Fruit fly (Drosophila melanogaster) whole organism, prepupa: Measurements from ENCODE around the gene CG2747.

Experiments
- CG10669 ChIP-seq: fragments of 200-800 bp; sonication (Bioruptor generic); optimal IDR thresholded peaks from 3 replicates; lab custom pipeline; 2018; ENCODE audit warnings: missing biosample characterization, mild to moderate bottlenecking, missing genetic modification characterization, moderate library complexity
- CG11902 ChIP-seq: fragments of 200-800 bp; sonication (Bioruptor generic); optimal IDR thresholded peaks from 3 replicates; lab custom pipeline; 2016; ENCODE audit warnings: missing biosample characterization, missing genetic modification characterization
- CG1621 ChIP-seq: fragments of 200-800 bp; sonication (Bioruptor generic); optimal IDR thresholded peaks from 3 replicates; lab custom pipeline; 2018; ENCODE audit warnings: missing biosample characterization, mild to moderate bottlenecking, missing genetic modification characterization
- CG16779 ChIP-seq: fragments of 200-800 bp; sonication (Bioruptor generic); optimal IDR thresholded peaks from 3 replicates; lab custom pipeline; 2017; ENCODE audit warnings: missing biosample characterization, mild to moderate bottlenecking, missing genetic modification characterization
- CG34406 ChIP-seq: fragments of 200-800 bp; sonication (Bioruptor generic); optimal IDR thresholded peaks from 3 replicates; lab custom pipeline; 2016; ENCODE audit warnings: missing biosample characterization, missing genetic modification characterization
- CG8119 ChIP-seq: fragments of 200-800 bp; sonication (Bioruptor generic); IDR thresholded peaks from 3 replicates; pipeline ENCODE4 v1.3.6; 2022; ENCODE audit warnings: missing biosample characterization, missing genetic modification characterization
- Hr38 ChIP-seq: sonication (Bioruptor generic); optimal IDR thresholded peaks from 2 replicates; lab custom pipeline; 2016; ENCODE audit warnings: missing biosample characterization, missing genetic modification characterization
- Hr39 ChIP-seq: fragments of 200-800 bp; sonication (Bioruptor generic); optimal IDR thresholded peaks from 2 replicates; lab custom pipeline; 2016; ENCODE audit warnings: missing biosample characterization, missing genetic modification characterization
- Met ChIP-seq: fragments of 200-800 bp; sonication (Bioruptor generic); optimal IDR thresholded peaks from 3 replicates; lab custom pipeline; 2016; ENCODE audit warnings: missing biosample characterization, missing genetic modification characterization
- Sox102F ChIP-seq: fragments of 200-800 bp; sonication (Bioruptor generic); optimal IDR thresholded peaks from 2 replicates; lab custom pipeline; 2016; ENCODE audit warnings: missing biosample characterization, mild to moderate bottlenecking, missing genetic modification characterization
- dac ChIP-seq: fragments of 200-800 bp; sonication (Bioruptor generic); optimal IDR thresholded peaks from 2 replicates; lab custom pipeline; 2017; ENCODE audit warnings: missing biosample characterization, mild to moderate bottlenecking, missing genetic modification characterization
- svp ChIP-seq: fragments of 200-800 bp; sonication (Bioruptor generic); peaks from one replicate; lab custom pipeline; 2016; ENCODE audit warnings: missing biosample characterization, missing genetic modification characterization
- topi ChIP-seq: fragments of 200-800 bp; sonication (Bioruptor generic); optimal IDR thresholded peaks from 3 replicates; lab custom pipeline; 2016; ENCODE audit warnings: missing biosample characterization, missing genetic modification characterization

- TF ChIP-seq svp = peak; percentile 57
- TF ChIP-seq Hr39 (GFP tag; lab: Kevin White, UChicago) = no peak
- no peak for TF ChIP-seq CG34406 (GFP tag; lab: Kevin White, UChicago)
- no peak for TF ChIP-seq CG1621 (tag; lab: Kevin White, UChicago)
- peak; percentile 71 for TF ChIP-seq CG8119 (GFP tag; lab: Robert Waterston, UW)
- no peak for TF ChIP-seq Hr38 (GFP tag; lab: Kevin White, UChicago)
- TF ChIP-seq dac (GFP tag; lab: Kevin White, UChicago) = no peak
- TF ChIP-seq CG16779 (tag; lab: Kevin White, UChicago) = no peak
- no peak for TF ChIP-seq CG10669 (GFP tag; lab: Kevin White, UChicago)
- TF ChIP-seq Sox102F (GFP tag; lab: Kevin White, UChicago) = no peak
- TF ChIP-seq topi (GFP tag; lab: Kevin White, UChicago) = no peak
- TF ChIP-seq CG11902 (GFP tag; lab: Kevin White, UChicago) = no peak
- no peak for TF ChIP-seq Met (GFP tag; lab: Kevin White, UChicago)
These were observed 8.3 kb upstream of the CG2747 start for dm6 chr3R:8038927-8039326.
